Worm (Caenorhabditis elegans) whole organism, L3 larva: Measurements from ENCODE around the gene tebp-2.

Experiments
- aly-2 ChIP-seq: fragments of 150-350 bp; optimal IDR thresholded peaks from 2 replicates; lab custom pipeline; 2014; ENCODE audit warnings: missing biosample characterization, missing genetic modification characterization
- ceh-28 ChIP-seq: fragments of 150-350 bp; optimal IDR thresholded peaks from 2 replicates; lab custom pipeline; 2014; ENCODE audit warnings: missing biosample characterization, missing genetic modification reagents, missing genetic modification characterization
- elt-1 ChIP-seq: fragments of 150-350 bp; optimal IDR thresholded peaks from 2 replicates; lab custom pipeline; 2014; ENCODE audit warnings: missing biosample characterization, missing genetic modification characterization
- eor-1 ChIP-seq, 2 experiments: fragments of 150-350 bp; optimal IDR thresholded peaks; 2 replicates each; lab custom pipeline; 2014 to 2018; ENCODE audit warnings: missing biosample characterization in 2 of 2, missing genetic modification characterization in 2 of 2
- lin-39 ChIP-seq: fragments of 150-350 bp; optimal IDR thresholded peaks from 2 replicates; lab custom pipeline; 2018; ENCODE audit warnings: missing biosample characterization, missing genetic modification reagents, missing genetic modification characterization
- lsy-12 ChIP-seq: sonication (generic microtip); optimal IDR thresholded peaks from 2 replicates; lab custom pipeline; 2016; ENCODE audit warnings: mild to moderate bottlenecking, missing genetic modification characterization, missing compliant biosample characterization
- nhr-25 ChIP-seq: sonication (generic microtip); optimal IDR thresholded peaks from 2 replicates; lab custom pipeline; 2017; ENCODE audit warnings: missing biosample characterization, missing genetic modification characterization
- sea-2 ChIP-seq: fragments of 150-350 bp; sonication (generic microtip); optimal IDR thresholded peaks from 4 replicates; lab custom pipeline; 2014; ENCODE audit warnings: missing biosample characterization, missing genetic modification reagents, missing genetic modification characterization
- snpc-4 ChIP-seq: fragments of 150-350 bp; optimal IDR thresholded peaks from 2 replicates; lab custom pipeline; 2014; ENCODE audit warnings: missing biosample characterization, missing genetic modification characterization
- unc-62 ChIP-seq: fragments of 150-350 bp; sonication (generic microtip); optimal IDR thresholded peaks from 4 replicates; lab custom pipeline; 2014; ENCODE audit warnings: missing biosample characterization, missing genetic modification reagents, missing genetic modification characterization

Gene tebp-2

DNA sequence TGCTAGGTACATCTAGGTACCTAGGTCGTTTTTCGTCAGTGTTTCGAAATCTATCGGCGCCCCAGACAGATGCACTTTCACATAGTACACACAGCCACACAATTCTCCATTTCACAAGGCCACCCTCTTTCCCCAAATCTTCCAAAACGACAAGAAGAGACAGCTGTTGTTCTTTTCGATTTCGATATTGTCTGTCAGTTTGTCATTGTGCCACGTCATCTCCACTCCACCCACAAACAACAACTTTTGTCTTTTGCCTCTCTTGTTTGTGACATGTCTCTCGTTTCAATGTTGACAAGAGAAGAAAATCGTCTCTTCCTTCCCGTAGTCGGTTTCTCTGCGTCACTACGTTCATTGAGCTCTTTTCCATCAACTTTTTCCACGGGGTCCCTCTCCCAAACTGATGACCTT is 52.4 kb downstream of the tebp-2 start (continued):
- TF ChIP-seq snpc-4 (peak; percentile 30), lsy-12 (tag; lab: Kevin White, UChicago) (peak; percentile 0), eor-1 (tag; optimal IDR thresholded peaks at IDR 0.05; lab: Kevin White, UChicago) (no peak), nhr-25 (tag; lab: Kevin White, UChicago) (peak; percentile 80), aly-2 (tag; lab: Kevin White, UChicago) (no peak), elt-1 (tag; lab: Kevin White, UChicago) (peak; percentile 15), lin-39 (tag; lab: Kevin White, UChicago) (peak; percentile 83), sea-2 (no peak), unc-62 (GFP tag; lab: Kevin White, UChicago) (peak; percentile 75), ceh-28 (tag; lab: Kevin White, UChicago) (peak; percentile 16)
